Worm (Caenorhabditis elegans): Measurements from ENCODE around the gene ugt-38.

ce11 chrV:7184549-7184948, 37.3 kb upstream of the ugt-38 start, which contains the start of gene pitr-5:
- no peak for TF ChIP-seq ceh-58 (GFP tag; IDR thresholded peaks at IDR 0.05)
- no peak for TF ChIP-seq unc-130 (GFP tag; optimal IDR thresholded peaks at IDR 0.05)
- TF ChIP-seq lag-1 (GFP tag; IDR thresholded peaks at IDR 0.05) = no peak
- TF ChIP-seq hsf-1 (GFP tag; IDR thresholded peaks at IDR 0.05) = no peak
- TF ChIP-seq nhr-120 (GFP tag; IDR thresholded peaks at IDR 0.05) = no peak
- TF ChIP-seq efl-1 (GFP tag; optimal IDR thresholded peaks at IDR 0.05) = no peak
- TF ChIP-seq sptf-2 (GFP tag; optimal IDR thresholded peaks at IDR 0.05) = no peak
- TF ChIP-seq ama-1 (optimal IDR thresholded peaks at IDR 0.05) = no peak
- TF ChIP-seq ama-1 (GFP tag; optimal IDR thresholded peaks at IDR 0.05) = no peak
- no peak for TF ChIP-seq snpc-1.1 (tag; optimal IDR thresholded peaks at IDR 0.05; ENCODE audit: insufficient read depth)
- TF ChIP-seq aptf-3 (GFP tag; IDR thresholded peaks at IDR 0.05) = no peak
